Fruit fly (Drosophila melanogaster): ENCODE measurements around the gene Spp.

Spp gene

dm6 chr2L:559770-560567 lies 15.5 kb upstream of the Spp start, which contains the start of gene rempA (continued):
- peak; percentile 66; the same call in 1 of the 3 replicates for TF ChIP-seq hb (GFP tag; IDR thresholded peaks at IDR 0.05; ENCODE audit: partially characterized antibody)
- TF ChIP-seq lov (optimal IDR thresholded peaks at IDR 0.05), result no peak
- no peak for TF ChIP-seq lov (GFP tag; IDR thresholded peaks at IDR 0.05)
- no peak for TF ChIP-seq CG4730 (GFP tag; IDR thresholded peaks at IDR 0.05)
- TF ChIP-seq CG14050 (GFP tag; IDR thresholded peaks at IDR 0.05), result no peak
- no peak for TF ChIP-seq emc (GFP tag; optimal IDR thresholded peaks at IDR 0.05)
- no peak for TF ChIP-seq CG5180 (GFP tag; optimal IDR thresholded peaks at IDR 0.05)
- TF ChIP-seq CG8924 (tag; optimal IDR thresholded peaks at IDR 0.05), result no peak
- TF ChIP-seq chn (GFP tag; optimal IDR thresholded peaks at IDR 0.05), result no peak
- no peak for TF ChIP-seq CG8359 (GFP tag; optimal IDR thresholded peaks at IDR 0.05; ENCODE audit: borderline replicate concordance)
- no peak for TF ChIP-seq CG17361 (GFP tag; IDR thresholded peaks at IDR 0.05)
- TF ChIP-seq tup (GFP tag; optimal IDR thresholded peaks at IDR 0.05), result no peak
- no peak for TF ChIP-seq repo (GFP tag; optimal IDR thresholded peaks at IDR 0.05)
- no peak for TF ChIP-seq CG12236 (GFP tag; optimal IDR thresholded peaks at IDR 0.05)
- no peak for TF ChIP-seq dimm (GFP tag; IDR thresholded peaks at IDR 0.05)
- TF ChIP-seq so (GFP tag; IDR thresholded peaks at IDR 0.05), result no peak
- no peak for TF ChIP-seq Bdp1 (GFP tag; optimal IDR thresholded peaks at IDR 0.05)
- TF ChIP-seq yki (optimal IDR thresholded peaks at IDR 0.05), result no peak
- no peak for TF ChIP-seq toy (GFP tag; IDR thresholded peaks at IDR 0.05)
- TF ChIP-seq phol (tag; optimal IDR thresholded peaks at IDR 0.05), result no peak
- TF ChIP-seq bbx (GFP tag; IDR thresholded peaks at IDR 0.05; ENCODE audit: partially characterized antibody), result peak; percentile 78
- TF ChIP-seq CG7357 (GFP tag; IDR thresholded peaks at IDR 0.05), result no peak
- no peak for TF ChIP-seq Sox100B (GFP tag; optimal IDR thresholded peaks at IDR 0.05)
- TF ChIP-seq sens-2 (GFP tag; IDR thresholded peaks at IDR 0.05), result no peak
- no peak for TF ChIP-seq fu2 (GFP tag; optimal IDR thresholded peaks at IDR 0.05)
- TF ChIP-seq CG9876 (GFP tag; optimal IDR thresholded peaks at IDR 0.05), result no peak
- TF ChIP-seq CG10431 (GFP tag; optimal IDR thresholded peaks at IDR 0.05), result no peak
- TF ChIP-seq gsb (GFP tag; IDR thresholded peaks at IDR 0.05), result no peak
- TF ChIP-seq CG13775 (GFP tag; optimal IDR thresholded peaks at IDR 0.05), result no peak
- no peak for TF ChIP-seq pita (GFP tag; optimal IDR thresholded peaks at IDR 0.05)
- TF ChIP-seq CG2129 (GFP tag; IDR thresholded peaks at IDR 0.05; ENCODE audit: partially characterized antibody), result peak; percentile 43
- TF ChIP-seq oc (tag; optimal IDR thresholded peaks at IDR 0.05), result no peak
- TF ChIP-seq fd102C (GFP tag; optimal IDR thresholded peaks at IDR 0.05), result no peak
- no peak for TF ChIP-seq Blimp-1 (GFP tag; optimal IDR thresholded peaks at IDR 0.05)
- peak; percentile 51 for TF ChIP-seq CG2116 (GFP tag; optimal IDR thresholded peaks at IDR 0.05)
- TF ChIP-seq MESR4 (GFP tag; optimal IDR thresholded peaks at IDR 0.05), result peak; percentile 35
- no peak for TF ChIP-seq Neu2 (GFP tag; optimal IDR thresholded peaks at IDR 0.05; ENCODE audit: borderline replicate concordance)
- no peak for TF ChIP-seq Side (GFP tag; optimal IDR thresholded peaks at IDR 0.05)
- no peak for TF ChIP-seq Stat92E (GFP tag; optimal IDR thresholded peaks at IDR 0.05)
- no peak for TF ChIP-seq CG6765 (GFP tag; optimal IDR thresholded peaks at IDR 0.05)
- TF ChIP-seq Scr (GFP tag; IDR thresholded peaks at IDR 0.05; ENCODE audit: partially characterized antibody), result peak; percentile 71
- TF ChIP-seq cas (GFP tag; IDR thresholded peaks at IDR 0.05), result no peak
- TF ChIP-seq CG15696 (tag; optimal IDR thresholded peaks at IDR 0.05), result no peak
- TF ChIP-seq CG6791 (GFP tag; IDR thresholded peaks at IDR 0.05; ENCODE audit: partially characterized antibody), result peak; percentile 68; the same call in 2 of the 3 replicates
- peak; percentile 58 for TF ChIP-seq Sry-δ (GFP tag; optimal IDR thresholded peaks at IDR 0.05)
- TF ChIP-seq bigmax (GFP tag; optimal IDR thresholded peaks at IDR 0.05), result no peak
- TF ChIP-seq CG9932 (GFP tag; IDR thresholded peaks at IDR 0.05), result no peak
- no peak for TF ChIP-seq slou (GFP tag; optimal IDR thresholded peaks at IDR 0.05)
- no peak for TF ChIP-seq CG31388 (GFP tag; optimal IDR thresholded peaks at IDR 0.05)
- no peak for TF ChIP-seq gcm (GFP tag; optimal IDR thresholded peaks at IDR 0.05)

All from whole organism, embryonic.